Worm (Caenorhabditis elegans): ENCODE results near the gene kbp-3.

kbp-3 gene

ce11 chrII:14437922-14438458 lies 48.1 kb upstream of the kbp-3 start, which contains the start of gene K04B12.2:
Gene K04B12.2, minus strand, starts transcription at chrII:14437972.
- no peak for TF ChIP-seq fkh-10 (GFP tag; optimal IDR thresholded peaks at IDR 0.05)
- TF ChIP-seq elt-1 (tag; optimal IDR thresholded peaks at IDR 0.05), result peak; percentile 35
- no peak for TF ChIP-seq eor-1 (tag; optimal IDR thresholded peaks at IDR 0.05)
- no peak for TF ChIP-seq nhr-28 (tag; optimal IDR thresholded peaks at IDR 0.05)
- TF ChIP-seq ztf-11 (tag; optimal IDR thresholded peaks at IDR 0.05), result no peak
- TF ChIP-seq pha-4 (tag; optimal IDR thresholded peaks at IDR 0.05), result peak; percentile 85
- TF ChIP-seq elt-2 (tag; optimal IDR thresholded peaks at IDR 0.05), result peak; percentile 89
- no peak for TF ChIP-seq fkh-2 (tag; optimal IDR thresholded peaks at IDR 0.05)
- TF ChIP-seq nhr-25 (tag; optimal IDR thresholded peaks at IDR 0.05), result peak; percentile 67
- peak; percentile 43 for TF ChIP-seq nhr-23 (tag; optimal IDR thresholded peaks at IDR 0.05)
- peak; percentile 89 for TF ChIP-seq pqm-1 (tag; optimal IDR thresholded peaks at IDR 0.05)
- peak; percentile 25 for TF ChIP-seq skn-1 (tag; optimal IDR thresholded peaks at IDR 0.05)
- TF ChIP-seq hmg-11 (tag; optimal IDR thresholded peaks at IDR 0.05), result peak; percentile 91
- TF ChIP-seq nfya-1 (tag; optimal IDR thresholded peaks at IDR 0.05; ENCODE audit: insufficient read depth), result peak; percentile 86
- TF ChIP-seq aly-2 (tag; optimal IDR thresholded peaks at IDR 0.05), result peak; percentile 0
- peak; percentile 12 for TF ChIP-seq snpc-4 (tag; optimal IDR thresholded peaks at IDR 0.05)
- peak; percentile 45 for TF ChIP-seq ceh-28 (tag; optimal IDR thresholded peaks at IDR 0.05)
- TF ChIP-seq R02D3.7 (tag; optimal IDR thresholded peaks at IDR 0.05), result peak; percentile 6
- TF ChIP-seq nhr-12 (tag; optimal IDR thresholded peaks at IDR 0.05), result no peak
- peak; percentile 57 for TF ChIP-seq jun-1 (tag; optimal IDR thresholded peaks at IDR 0.05)
- no peak for TF ChIP-seq zag-1 (tag; optimal IDR thresholded peaks at IDR 0.05)
- peak; percentile 6 for TF ChIP-seq nhr-77 (tag; optimal IDR thresholded peaks at IDR 0.05)
- peak; percentile 53 for TF ChIP-seq lin-15B (tag; optimal IDR thresholded peaks at IDR 0.05)
- TF ChIP-seq daf-12 (tag; optimal IDR thresholded peaks at IDR 0.05), result no peak

DNA sequence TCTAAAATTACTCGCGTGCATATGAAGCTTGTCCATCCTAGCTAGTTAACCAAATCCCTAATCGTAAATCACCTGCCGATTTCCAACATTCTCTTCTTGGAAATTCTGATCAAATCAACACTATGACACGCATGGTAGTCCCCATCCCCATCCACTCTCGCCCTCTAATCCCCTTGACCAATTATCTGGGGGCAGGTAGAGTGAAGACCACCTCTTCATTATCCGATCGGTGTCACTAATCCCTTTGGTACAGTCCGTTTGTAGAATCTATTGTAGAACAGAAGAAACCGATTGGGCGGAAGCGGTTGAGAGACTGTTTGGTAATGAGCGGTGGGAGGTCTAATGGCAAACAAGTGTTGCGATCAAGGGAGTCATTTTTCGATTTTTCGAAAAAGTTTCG lies 47.2 kb upstream of the kbp-3 start:
- TF ChIP-seq nhr-43 (tag; optimal IDR thresholded peaks at IDR 0.05; ENCODE audit: poor library complexity, severe bottlenecking) (no peak), nhr-11 (tag; optimal IDR thresholded peaks at IDR 0.05) (no peak), nhr-67 (tag; optimal IDR thresholded peaks at IDR 0.05) (no peak), ZK546.5 (tag; optimal IDR thresholded peaks at IDR 0.05) (no peak), nhr-77 (tag; optimal IDR thresholded peaks at IDR 0.05) (no peak), snpc-4 (tag; optimal IDR thresholded peaks at IDR 0.05) (no peak), ceh-82 (tag; optimal IDR thresholded peaks at IDR 0.05) (no peak), nhr-28 (tag; optimal IDR thresholded peaks at IDR 0.05) (no peak), ceh-28 (tag; optimal IDR thresholded peaks at IDR 0.05) (no peak), nhr-25 (tag; optimal IDR thresholded peaks at IDR 0.05) (no peak), egl-5 (tag; optimal IDR thresholded peaks at IDR 0.05) (no peak), unc-62 (GFP tag; optimal IDR thresholded peaks at IDR 0.05) (no peak), nhr-12 (tag; optimal IDR thresholded peaks at IDR 0.05) (no peak), fos-1 (tag; optimal IDR thresholded peaks at IDR 0.05) (no peak), elt-2 (tag; optimal IDR thresholded peaks at IDR 0.05) (no peak), fkh-2 (tag; optimal IDR thresholded peaks at IDR 0.05) (no peak)

- TF ChIP-seq ztf-4 (tag; optimal IDR thresholded peaks at IDR 0.05), result no peak
- no peak for TF ChIP-seq egl-5 (tag; optimal IDR thresholded peaks at IDR 0.05)
- no peak for TF ChIP-seq ceh-82 (tag; optimal IDR thresholded peaks at IDR 0.05)
- no peak for TF ChIP-seq pqm-1 (tag; optimal IDR thresholded peaks at IDR 0.05)
- no peak for TF ChIP-seq lin-15B (tag; optimal IDR thresholded peaks at IDR 0.05)
- no peak for TF ChIP-seq nhr-76 (tag; optimal IDR thresholded peaks at IDR 0.05)
- TF ChIP-seq egl-27 (tag; optimal IDR thresholded peaks at IDR 0.05), result no peak
- no peak for TF ChIP-seq ztf-11 (tag; optimal IDR thresholded peaks at IDR 0.05)
- TF ChIP-seq nhr-237 (tag; optimal IDR thresholded peaks at IDR 0.05), result no peak
- TF ChIP-seq lin-39 (tag; optimal IDR thresholded peaks at IDR 0.05), result no peak
- TF ChIP-seq nhr-67 (tag; optimal IDR thresholded peaks at IDR 0.05), result no peak
- no peak for TF ChIP-seq ceh-28 (tag; optimal IDR thresholded peaks at IDR 0.05)
- TF ChIP-seq tbx-2 (tag; optimal IDR thresholded peaks at IDR 0.05), result no peak
- TF ChIP-seq nhr-23 (tag; optimal IDR thresholded peaks at IDR 0.05), result no peak
- TF ChIP-seq unc-62 (GFP tag; optimal IDR thresholded peaks at IDR 0.05), result no peak
- TF ChIP-seq mdl-1 (tag; optimal IDR thresholded peaks at IDR 0.05), result no peak
- TF ChIP-seq nhr-12 (tag; optimal IDR thresholded peaks at IDR 0.05), result no peak
- no peak for TF ChIP-seq ceh-9 (tag; optimal IDR thresholded peaks at IDR 0.05)
- no peak for TF ChIP-seq nhr-43 (tag; optimal IDR thresholded peaks at IDR 0.05; ENCODE audit: poor library complexity, severe bottlenecking)
- no peak for TF ChIP-seq hmg-11 (tag; optimal IDR thresholded peaks at IDR 0.05)
These were observed 44.0 kb upstream of the kbp-3 start for ce11 chrII:14433712-14434352.
